Fruit fly (Drosophila melanogaster) whole organism, adult: ENCODE data around the gene CG4653.

ENCODE experiments used
- CG14711 ChIP-seq: fragments of 200-800 bp; sonication (Bioruptor generic); optimal IDR thresholded peaks from 2 replicates; lab custom pipeline; 2018; ENCODE audit warnings: missing biosample characterization, mild to moderate bottlenecking, missing genetic modification characterization, moderate library complexity
- CG5204 ChIP-seq: fragments of 200-800 bp; sonication (Bioruptor generic); optimal IDR thresholded peaks from 2 replicates; lab custom pipeline; 2016; ENCODE audit warnings: missing biosample characterization, missing genetic modification characterization
- CG7045 ChIP-seq: fragments of 200-800 bp; sonication (Bioruptor generic); optimal IDR thresholded peaks from 2 replicates; lab custom pipeline; 2017; ENCODE audit warnings: missing biosample characterization, mild to moderate bottlenecking, missing genetic modification characterization
- Hr96 ChIP-seq: fragments of 200-800 bp; sonication (Bioruptor generic); optimal IDR thresholded peaks from 2 replicates; lab custom pipeline; 2016; ENCODE audit warnings: missing biosample characterization, missing genetic modification characterization
- Mnt ChIP-seq: fragments of 200-800 bp; sonication (Bioruptor generic); optimal IDR thresholded peaks from 2 replicates; lab custom pipeline; 2016; ENCODE audit warnings: missing biosample characterization, mild to moderate bottlenecking, missing genetic modification characterization
- cic ChIP-seq: fragments of 200-800 bp; sonication (Bioruptor generic); optimal IDR thresholded peaks from 2 replicates; lab custom pipeline; 2017; ENCODE audit warnings: missing biosample characterization, mild to moderate bottlenecking, missing genetic modification characterization, moderate library complexity
- pad ChIP-seq: fragments of 200-800 bp; sonication (Bioruptor generic); optimal IDR thresholded peaks from 3 replicates; lab custom pipeline; 2017; ENCODE audit warnings: missing biosample characterization, missing genetic modification characterization, mild to moderate bottlenecking, moderate library complexity, missing genetic modification reagents

dm6 chrX:16655724-16656235 is 48.1 kb upstream of the CG4653 start:
- TF ChIP-seq cic (GFP tag; lab: Kevin White, UChicago) = peak; percentile 98
- no peak for TF ChIP-seq Hr96 (GFP tag; lab: Kevin White, UChicago)
- TF ChIP-seq CG7045 (GFP tag; lab: Kevin White, UChicago) = no peak
- no peak for TF ChIP-seq CG14711 (tag; lab: Kevin White, UChicago)
- TF ChIP-seq pad (GFP tag; lab: Kevin White, UChicago) = peak; percentile 5
- TF ChIP-seq CG5204 (GFP tag; lab: Kevin White, UChicago) = no peak
- peak; percentile 96 for TF ChIP-seq Mnt (GFP tag; lab: Kevin White, UChicago)
